Fruit fly (Drosophila melanogaster): ENCODE measurements around the gene Cad86C.

- no peak for TF ChIP-seq CG8478 (optimal IDR thresholded peaks at IDR 0.05)
- TF ChIP-seq CTCF (optimal IDR thresholded peaks at IDR 0.05) = no peak
Observed at dm6 chr3R:10803855-10804254, 23.0 kb upstream of the Cad86C start, which contains the start of gene CG14692.
